Fruit fly (Drosophila melanogaster) whole organism, embryonic: ENCODE results near the gene Xe7.
A peak's percentile ranks its signal among the peaks of the same experiment; 100 is the strongest.

Source experiments
- Atf3 ChIP-seq: fragments of 200-800 bp; sonication (Bioruptor generic); optimal IDR thresholded peaks from 3 replicates; lab custom pipeline; 2016; ENCODE audit warnings: missing biosample characterization, missing genetic modification characterization
- C15 ChIP-seq: fragments of 200-800 bp; sonication (Bioruptor generic); IDR thresholded peaks from 3 replicates; pipeline ENCODE4 v1.3.6; 2022; ENCODE audit warnings: missing biosample characterization, missing genetic modification characterization
- CG11398 ChIP-seq: fragments of 200-800 bp; sonication (Bioruptor generic); optimal IDR thresholded peaks from 2 replicates; lab custom pipeline; 2016; ENCODE audit warnings: missing biosample characterization, missing genetic modification characterization
- CG12104 ChIP-seq: fragments of 200-800 bp; sonication (Bioruptor generic); optimal IDR thresholded peaks from 3 replicates; lab custom pipeline; 2016; ENCODE audit warnings: missing biosample characterization, missing genetic modification characterization
- CG13296 ChIP-seq: fragments of 200-800 bp; sonication (Bioruptor generic); optimal IDR thresholded peaks from 3 replicates; lab custom pipeline; 2018; ENCODE audit warnings: missing biosample characterization, mild to moderate bottlenecking, missing genetic modification characterization
- CG15601 ChIP-seq: fragments of 200-800 bp; sonication (Bioruptor generic); optimal IDR thresholded peaks from 3 replicates; lab custom pipeline; 2019; ENCODE audit warnings: missing biosample characterization, mild to moderate bottlenecking, missing genetic modification characterization, moderate library complexity
- CG16779 ChIP-seq: fragments of 200-800 bp; sonication (Bioruptor generic); IDR thresholded peaks from 2 replicates; pipeline ENCODE4 v1.3.6; 2022; ENCODE audit warnings: missing biosample characterization, missing genetic modification characterization
- CG16863 ChIP-seq: fragments of 200-800 bp; sonication (Bioruptor generic); optimal IDR thresholded peaks from 3 replicates; lab custom pipeline; 2016; ENCODE audit warnings: missing biosample characterization, missing genetic modification characterization
- CG18476 ChIP-seq: fragments of 200-800 bp; sonication (Bioruptor generic); optimal IDR thresholded peaks from 2 replicates; lab custom pipeline; 2016; ENCODE audit warnings: missing biosample characterization, mild to moderate bottlenecking, missing genetic modification characterization
- CG18619 ChIP-seq: fragments of 200-800 bp; sonication (Bioruptor generic); optimal IDR thresholded peaks from 3 replicates; lab custom pipeline; 2017; ENCODE audit warnings: missing biosample characterization, mild to moderate bottlenecking, missing genetic modification characterization
- CG2116 ChIP-seq: fragments of 200-800 bp; sonication (Bioruptor generic); optimal IDR thresholded peaks from 3 replicates; lab custom pipeline; 2018; ENCODE audit warnings: missing biosample characterization, mild to moderate bottlenecking, missing genetic modification characterization
- CG32772 ChIP-seq: fragments of 200-800 bp; sonication (Bioruptor generic); IDR thresholded peaks from 2 replicates; pipeline ENCODE4 v1.3.6; 2022; ENCODE audit warnings: missing biosample characterization, missing genetic modification characterization
- CG3281 ChIP-seq: fragments of 200-800 bp; sonication (Bioruptor generic); optimal IDR thresholded peaks from 3 replicates; lab custom pipeline; 2017; ENCODE audit warnings: missing biosample characterization, mild to moderate bottlenecking, missing genetic modification characterization
- CG34376 ChIP-seq: fragments of 200-800 bp; sonication (Bioruptor generic); optimal IDR thresholded peaks from 2 replicates; lab custom pipeline; 2018; ENCODE audit warnings: missing biosample characterization, mild to moderate bottlenecking, missing genetic modification characterization
- CG3726 ChIP-seq: fragments of 200-800 bp; sonication (Bioruptor generic); IDR thresholded peaks from 3 replicates; pipeline ENCODE4, ENCODE4 v1.3.6; 2022; ENCODE audit warnings: missing biosample characterization, missing genetic modification characterization
- CG4707 ChIP-seq: fragments of 200-800 bp; sonication (Bioruptor generic); optimal IDR thresholded peaks from 2 replicates; lab custom pipeline; 2018; ENCODE audit warnings: missing biosample characterization, mild to moderate bottlenecking, missing genetic modification characterization, moderate library complexity
- CG5180 ChIP-seq: fragments of 200-800 bp; sonication (Bioruptor generic); optimal IDR thresholded peaks from 3 replicates; lab custom pipeline; 2017; ENCODE audit warnings: missing biosample characterization, missing genetic modification characterization, mild to moderate bottlenecking, moderate library complexity, missing genetic modification reagents
- CG8281 ChIP-seq: fragments of 200-800 bp; sonication (Bioruptor generic); optimal IDR thresholded peaks from 2 replicates; lab custom pipeline; 2018; ENCODE audit warnings: missing biosample characterization, mild to moderate bottlenecking, missing genetic modification characterization, moderate library complexity
- CG9609 ChIP-seq: fragments of 200-800 bp; sonication (Bioruptor generic); optimal IDR thresholded peaks from 3 replicates; lab custom pipeline; 2016; ENCODE audit warnings: missing biosample characterization, missing genetic modification characterization
- CHES-1-like ChIP-seq: fragments of 200-800 bp; sonication (Bioruptor generic); optimal IDR thresholded peaks from 2 replicates; lab custom pipeline; 2016; ENCODE audit warnings: missing biosample characterization, missing genetic modification characterization
- D ChIP-seq, 2 experiments: fragments of 200-800 bp in 1 of 2; fragments of >200 bp in 1 of 2; sonication (Bioruptor generic) in 1 of 2; optimal IDR thresholded peaks; 2 replicates in 1 of 2; 3 replicates in 1 of 2; lab custom pipeline; 2017; ENCODE audit warnings: mild to moderate bottlenecking in 1 of 2, missing biosample characterization in 1 of 2, missing genetic modification characterization in 1 of 2, missing genetic modification reagents in 1 of 2
- D19B ChIP-seq: fragments of 200-800 bp; sonication (Bioruptor generic); optimal IDR thresholded peaks from 2 replicates; lab custom pipeline; 2017; ENCODE audit warnings: missing biosample characterization, mild to moderate bottlenecking, missing genetic modification characterization
- Dek ChIP-seq: fragments of 200-800 bp; sonication (Bioruptor generic); optimal IDR thresholded peaks from 3 replicates; lab custom pipeline; 2019; ENCODE audit warnings: missing biosample characterization, mild to moderate bottlenecking, missing genetic modification characterization, moderate library complexity
- Fer1 ChIP-seq: fragments of 200-800 bp; sonication (Bioruptor generic); optimal IDR thresholded peaks from 2 replicates; lab custom pipeline; 2017; ENCODE audit warnings: missing biosample characterization, mild to moderate bottlenecking, missing genetic modification characterization
- HmgD ChIP-seq: fragments of 200-800 bp; sonication (Bioruptor generic); optimal IDR thresholded peaks from 3 replicates; lab custom pipeline; 2016; ENCODE audit warnings: missing biosample characterization, missing genetic modification characterization
- Lim3 ChIP-seq: fragments of 200-800 bp; sonication (Bioruptor generic); IDR thresholded peaks from 2 replicates; pipeline ENCODE4 v1.3.6; 2022; ENCODE audit warnings: missing biosample characterization, missing genetic modification characterization
- Max ChIP-seq: fragments of 200-800 bp; sonication (Bioruptor generic); optimal IDR thresholded peaks from 2 replicates; lab custom pipeline; 2016; ENCODE audit warnings: missing biosample characterization, mild to moderate bottlenecking, missing genetic modification characterization
- Myb ChIP-seq: fragments of 200-800 bp; sonication (Bioruptor generic); optimal IDR thresholded peaks from 2 replicates; lab custom pipeline; 2016; ENCODE audit warnings: missing biosample characterization, missing genetic modification characterization
- Nf-YB ChIP-seq: fragments of 200-800 bp; sonication (Bioruptor generic); optimal IDR thresholded peaks from 3 replicates; lab custom pipeline; 2019; ENCODE audit warnings: missing biosample characterization, mild to moderate bottlenecking, missing genetic modification characterization, moderate library complexity
- Nf-YC ChIP-seq: fragments of 200-800 bp; optimal IDR thresholded peaks from 3 replicates; lab custom pipeline; 2019; ENCODE audit warnings: missing biosample characterization, mild to moderate bottlenecking, missing genetic modification characterization, moderate library complexity
- Oli ChIP-seq: fragments of 200-800 bp; sonication (Bioruptor generic); optimal IDR thresholded peaks from 2 replicates; lab custom pipeline; 2018; ENCODE audit warnings: missing biosample characterization, mild to moderate bottlenecking, missing genetic modification characterization, moderate library complexity
- Spps ChIP-seq: fragments of 200-800 bp; sonication (Bioruptor generic); optimal IDR thresholded peaks from 2 replicates; lab custom pipeline; 2018; ENCODE audit warnings: missing biosample characterization, mild to moderate bottlenecking, missing genetic modification characterization
- Stat92E ChIP-seq, 3 experiments: fragments of >200 bp in 2 of 3; fragments of 200-800 bp in 1 of 3; sonication (Bioruptor generic) in 1 of 3; optimal IDR thresholded peaks; 2 replicates each; lab custom pipeline; 2017 to 2019; ENCODE audit warnings: missing biosample characterization in 3 of 3, missing genetic modification characterization in 3 of 3, mild to moderate bottlenecking in 1 of 3, moderate library complexity in 1 of 3
- Taf1 ChIP-seq: fragments of 200-800 bp; sonication (Bioruptor generic); IDR thresholded peaks from 2 replicates; pipeline ENCODE4 v1.3.6; 2022; ENCODE audit warnings: missing biosample characterization, missing genetic modification characterization
- ab ChIP-seq: fragments of 200-800 bp; sonication (Bioruptor generic); optimal IDR thresholded peaks from 2 replicates; lab custom pipeline; 2016; ENCODE audit warnings: missing biosample characterization, missing genetic modification characterization
- bigmax ChIP-seq: fragments of 200-800 bp; sonication (Bioruptor generic); optimal IDR thresholded peaks from 2 replicates; lab custom pipeline; 2018; ENCODE audit warnings: missing biosample characterization, mild to moderate bottlenecking, missing genetic modification characterization
- br ChIP-seq: fragments of >200 bp; optimal IDR thresholded peaks from 2 replicates; lab custom pipeline; 2017
- chm ChIP-seq: fragments of 200-800 bp; sonication (Bioruptor generic); IDR thresholded peaks from 2 replicates; pipeline ENCODE4 v1.3.6; 2022; ENCODE audit warnings: missing biosample characterization, missing genetic modification characterization
- dimm ChIP-seq: fragments of 200-800 bp; sonication (Bioruptor generic); IDR thresholded peaks from 2 replicates; pipeline ENCODE4 v1.3.6; 2022; ENCODE audit warnings: missing biosample characterization, missing genetic modification characterization
- fd3F ChIP-seq: fragments of 200-800 bp; sonication (Bioruptor generic); optimal IDR thresholded peaks from 2 replicates; lab custom pipeline; 2018; ENCODE audit warnings: missing biosample characterization, mild to moderate bottlenecking, missing genetic modification characterization, moderate library complexity
- hkb ChIP-seq, 2 experiments: fragments of 200-800 bp in 1 of 2; fragments of >200 bp in 1 of 2; sonication (Bioruptor generic) in 1 of 2; IDR thresholded peaks in 1 of 2; optimal IDR thresholded peaks in 1 of 2; 2 replicates each; pipeline versions ENCODE4 v1.3.6 to Lab custom; 2017 to 2022; ENCODE audit warnings: missing biosample characterization in 1 of 2, missing genetic modification characterization in 1 of 2
- ind ChIP-seq: fragments of 200-800 bp; sonication (Bioruptor generic); optimal IDR thresholded peaks from 3 replicates; lab custom pipeline; 2016; ENCODE audit warnings: missing biosample characterization, missing genetic modification characterization
- otp ChIP-seq: fragments of 200-800 bp; sonication (Bioruptor generic); IDR thresholded peaks from 3 replicates; pipeline ENCODE4, ENCODE4 v1.3.6; 2022; ENCODE audit warnings: missing biosample characterization, missing genetic modification characterization
- p53 ChIP-seq: fragments of 200-800 bp; sonication (Bioruptor generic); optimal IDR thresholded peaks from 2 replicates; lab custom pipeline; 2016; ENCODE audit warnings: missing biosample characterization, missing genetic modification characterization
- shn ChIP-seq: fragments of 200-800 bp; sonication (Bioruptor generic); optimal IDR thresholded peaks from 3 replicates; lab custom pipeline; 2016; ENCODE audit warnings: missing biosample characterization, missing genetic modification characterization
- sob ChIP-seq: fragments of 200-800 bp; sonication (Bioruptor generic); IDR thresholded peaks from 2 replicates; pipeline ENCODE4 v1.3.6; 2022; ENCODE audit warnings: missing biosample characterization, missing genetic modification characterization
- trh ChIP-seq: fragments of 200-800 bp; sonication (Bioruptor generic); optimal IDR thresholded peaks from 2 replicates; lab custom pipeline; 2016; ENCODE audit warnings: missing biosample characterization, missing genetic modification characterization
- tx ChIP-seq: fragments of 200-800 bp; sonication (Bioruptor generic); optimal IDR thresholded peaks from 2 replicates; lab custom pipeline; 2016; ENCODE audit warnings: missing biosample characterization, missing genetic modification characterization
- z ChIP-seq: fragments of 200-800 bp; sonication (Bioruptor generic); IDR thresholded peaks from 3 replicates; pipeline ENCODE4 v1.3.6; 2022; ENCODE audit warnings: missing biosample characterization, missing genetic modification characterization

Xe7 gene

DNA sequence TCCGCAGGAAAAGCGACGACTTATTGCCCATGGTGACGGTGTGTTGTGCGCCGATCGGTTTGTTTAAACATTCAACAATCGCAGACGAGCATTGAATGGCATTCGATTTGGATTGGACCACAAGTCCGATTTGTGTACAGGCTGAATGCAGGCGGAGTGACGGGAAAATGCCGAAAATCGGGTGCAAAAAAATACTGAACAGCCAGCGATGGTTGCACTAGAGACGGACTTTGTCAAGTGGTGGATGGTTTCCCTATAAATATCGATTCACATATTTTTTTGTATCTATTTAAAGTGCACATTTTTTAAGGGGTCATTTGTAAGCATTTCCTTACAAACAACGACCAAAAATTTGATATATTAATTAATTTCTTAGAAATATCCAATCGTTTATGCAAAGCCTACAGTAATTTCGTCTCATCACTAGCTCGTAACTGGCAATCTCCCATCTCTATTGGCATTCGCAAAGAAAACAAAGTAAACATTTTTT is 14.4 kb downstream of the Xe7 start, which contains the start of the genes elm and MED27 (continued):
- peak; percentile 81 for TF ChIP-seq Lim3 (GFP tag; lab: Robert Waterston, UW)
- peak; percentile 77 for TF ChIP-seq Nf-YB (GFP tag; lab: Kevin White, UChicago)
- TF ChIP-seq CG12104, result peak; percentile 87
- TF ChIP-seq Atf3 (GFP tag; lab: Kevin White, UChicago), result peak; percentile 87
- TF ChIP-seq bigmax, result no peak
- peak; percentile 92 for TF ChIP-seq tx (GFP tag; lab: Kevin White, UChicago)
- TF ChIP-seq Fer1, result peak; percentile 88
- peak; percentile 92 for TF ChIP-seq trh
- peak; percentile 85 for TF ChIP-seq HmgD (GFP tag; lab: Kevin White, UChicago)
- TF ChIP-seq CG3281 (GFP tag; lab: Kevin White, UChicago), result peak; percentile 85
- peak; percentile 83 for TF ChIP-seq Myb (GFP tag; lab: Kevin White, UChicago)
- TF ChIP-seq chm, result peak; percentile 74; the same call in 1 of the 2 replicates
- peak; percentile 72 for TF ChIP-seq D19B (GFP tag; lab: Kevin White, UChicago)
- TF ChIP-seq CG18476 (GFP tag; lab: Kevin White, UChicago), result peak; percentile 92
- peak; percentile 87 for TF ChIP-seq CG16863 (GFP tag; lab: Kevin White, UChicago)
- TF ChIP-seq sob (GFP tag; lab: Robert Waterston, UW), result peak; percentile 96
- peak; percentile 81; the same call in 2 of the 3 replicates for TF ChIP-seq C15 (GFP tag; lab: Robert Waterston, UW)
- peak; percentile 80 for TF ChIP-seq ab (GFP tag; lab: Kevin White, UChicago)
- TF ChIP-seq CG18619 (GFP tag; lab: Kevin White, UChicago), result peak; percentile 86
- peak; percentile 96 for TF ChIP-seq Max (GFP tag; lab: Kevin White, UChicago)
- TF ChIP-seq shn, result peak; percentile 90
- peak; percentile 95 for TF ChIP-seq CG15601 (tag; lab: Kevin White, UChicago)
- peak; percentile 81 for TF ChIP-seq Spps (tag; lab: Kevin White, UChicago)
- peak; percentile 86 for TF ChIP-seq Oli
- TF ChIP-seq otp (GFP tag; lab: Robert Waterston, UW), result peak; percentile 86
- no peak; the same call in 2 of the 3 replicates for TF ChIP-seq z
- peak; percentile 25; the same call in 1 of the 2 replicates for TF ChIP-seq CG16779
- peak; percentile 82 for TF ChIP-seq dimm (GFP tag; lab: Robert Waterston, UW)
- TF ChIP-seq CG9609 (GFP tag; lab: Kevin White, UChicago), result peak; percentile 91
- TF ChIP-seq CG32772 (GFP tag; lab: Robert Waterston, UW), result peak; percentile 95
- peak; percentile 90 for TF ChIP-seq Taf1 (GFP tag; lab: Robert Waterston, UW)
- TF ChIP-seq br (lab: Kevin White, UChicago), result no peak
- TF ChIP-seq CG2116 (GFP tag; lab: Kevin White, UChicago), result peak; percentile 92
- peak; percentile 87 for TF ChIP-seq hkb (optimal IDR thresholded peaks at IDR 0.05; lab: Kevin White, UChicago)
- peak; percentile 86 for TF ChIP-seq hkb (GFP tag; IDR thresholded peaks at IDR 0.05; lab: Robert Waterston, UW)
- peak; percentile 95 for TF ChIP-seq ind (GFP tag; lab: Kevin White, UChicago)
- peak; percentile 81 for TF ChIP-seq CG13296
- no peak for TF ChIP-seq CG5180
- peak; percentile 94 for TF ChIP-seq CHES-1-like (GFP tag; lab: Kevin White, UChicago)
- TF ChIP-seq D (optimal IDR thresholded peaks at IDR 0.05; lab: Kevin White, UChicago), result no peak
- peak; percentile 77 for TF ChIP-seq D (GFP tag; optimal IDR thresholded peaks at IDR 0.05; lab: Kevin White, UChicago)
- peak; percentile 86; the same call in 2 of the 3 replicates for TF ChIP-seq CG3726 (GFP tag; lab: Robert Waterston, UW)
- peak; percentile 69 for TF ChIP-seq CG8281 (tag; lab: Kevin White, UChicago)
- TF ChIP-seq Stat92E (GFP tag; optimal IDR thresholded peaks at IDR 0.05; lab: Kevin White, UChicago), result peak in 1 of 3 experiments; percentile 69
- TF ChIP-seq fd3F (GFP tag; lab: Kevin White, UChicago), result peak; percentile 91
- TF ChIP-seq CG4707, result peak; percentile 48
- peak; percentile 67 for TF ChIP-seq CG11398
- peak; percentile 63 for TF ChIP-seq p53 (GFP tag; lab: Kevin White, UChicago)
- peak; percentile 90 for TF ChIP-seq Nf-YC (tag; lab: Kevin White, UChicago)
- TF ChIP-seq CG34376 (GFP tag; lab: Kevin White, UChicago), result peak; percentile 83
- peak; percentile 89 for TF ChIP-seq Dek (tag; lab: Kevin White, UChicago)
